Fruit fly (Drosophila melanogaster): ENCODE measurements around the gene aay.
A peak's percentile ranks its signal among the peaks of the same experiment; 100 is the strongest.

aay gene

DNA sequence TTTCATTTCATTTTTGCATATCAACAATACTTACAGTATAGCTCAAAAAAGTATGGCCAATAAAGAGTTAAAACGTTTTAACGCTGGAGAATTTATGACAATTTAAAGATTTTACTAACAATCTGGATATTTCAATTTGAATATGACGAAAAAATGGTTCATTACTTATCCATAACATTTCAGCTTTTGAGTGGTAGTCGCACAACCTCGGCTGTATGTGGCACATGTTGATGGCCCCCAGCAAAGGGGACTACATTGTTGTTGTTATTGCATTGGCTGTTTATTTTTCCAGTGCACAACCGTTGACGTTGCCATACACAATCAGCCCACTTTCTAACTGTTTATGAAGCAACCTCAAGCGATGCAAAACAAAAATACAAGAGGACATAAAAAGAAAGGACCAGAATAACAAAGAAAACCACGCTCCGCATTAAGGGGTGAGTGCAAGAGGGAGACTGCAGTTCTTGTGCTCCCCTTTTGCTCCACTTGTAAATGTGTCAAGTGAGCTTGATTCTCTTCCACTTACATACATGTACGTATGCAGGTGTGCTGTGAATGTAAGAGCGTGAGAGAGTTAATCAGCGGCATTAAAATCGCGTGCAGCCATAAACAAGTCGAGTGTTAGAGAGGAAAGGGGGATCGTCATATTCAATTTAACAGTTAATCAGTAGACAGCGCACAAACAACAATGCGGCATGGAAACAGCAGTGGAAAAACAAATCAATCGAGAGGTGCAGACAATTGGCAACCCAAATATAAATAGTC lies 2.8 kb upstream of the aay start (continued):
- TF ChIP-seq run (tag; optimal IDR thresholded peaks at IDR 0.05) = peak; percentile 51
- peak; percentile 25 for TF ChIP-seq CG3281 (GFP tag; optimal IDR thresholded peaks at IDR 0.05)
- TF ChIP-seq gce (GFP tag; IDR thresholded peaks at IDR 0.05) = no peak
- peak; percentile 23 for TF ChIP-seq CG18619 (GFP tag; optimal IDR thresholded peaks at IDR 0.05)
- TF ChIP-seq sim (GFP tag; IDR thresholded peaks at IDR 0.05) = no peak
- no peak for TF ChIP-seq repo (GFP tag; optimal IDR thresholded peaks at IDR 0.05)
- TF ChIP-seq CHES-1-like (GFP tag; optimal IDR thresholded peaks at IDR 0.05) = no peak
- TF ChIP-seq CG17829 (tag; optimal IDR thresholded peaks at IDR 0.05) = peak; percentile 2
- TF ChIP-seq CG10431 (GFP tag; optimal IDR thresholded peaks at IDR 0.05) = no peak
- TF ChIP-seq HLH4C (GFP tag; IDR thresholded peaks at IDR 0.05; ENCODE audit: partially characterized antibody) = no peak
- TF ChIP-seq Scr (GFP tag; IDR thresholded peaks at IDR 0.05; ENCODE audit: partially characterized antibody) = no peak
- no peak for TF ChIP-seq fru (optimal IDR thresholded peaks at IDR 0.05)
- no peak for TF ChIP-seq CG7963 (GFP tag; IDR thresholded peaks at IDR 0.05; ENCODE audit: partially characterized antibody)
- 0 out of 2 replicates have a peak, but pooled peaks have one; percentile 12 for TF ChIP-seq CG5953 (GFP tag; IDR thresholded peaks at IDR 0.05)
- TF ChIP-seq Side (GFP tag; optimal IDR thresholded peaks at IDR 0.05) = no peak
- no peak for TF ChIP-seq C15 (GFP tag; IDR thresholded peaks at IDR 0.05)
- peak; percentile 51; the same call in 1 of the 2 replicates for TF ChIP-seq Rfx (GFP tag; IDR thresholded peaks at IDR 0.05)
- peak; percentile 57; the same call in 1 of the 3 replicates for TF ChIP-seq Mrtf (GFP tag; IDR thresholded peaks at IDR 0.05)
- no peak for TF ChIP-seq pnt (GFP tag; optimal IDR thresholded peaks at IDR 0.05)
- TF ChIP-seq nmo (GFP tag; optimal IDR thresholded peaks at IDR 0.05) = peak; percentile 46
- TF ChIP-seq kni (GFP tag; optimal IDR thresholded peaks at IDR 0.05) = no peak
- peak; percentile 24 for TF ChIP-seq CG15514 (GFP tag; optimal IDR thresholded peaks at IDR 0.05)
- TF ChIP-seq Hr51 (GFP tag; optimal IDR thresholded peaks at IDR 0.05) = peak in 1 of 2 experiments; percentile 75
- TF ChIP-seq CG10274 (GFP tag; optimal IDR thresholded peaks at IDR 0.05) = no peak
- no peak for TF ChIP-seq CG11093 (GFP tag; IDR thresholded peaks at IDR 0.05)
- TF ChIP-seq tna (GFP tag; IDR thresholded peaks at IDR 0.05; ENCODE audit: partially characterized antibody) = no peak
- no peak for TF ChIP-seq CG3995 (GFP tag; optimal IDR thresholded peaks at IDR 0.05)
- TF ChIP-seq mirr (GFP tag; optimal IDR thresholded peaks at IDR 0.05) = no peak
- TF ChIP-seq bsh (GFP tag; optimal IDR thresholded peaks at IDR 0.05) = peak; percentile 50 to 86
- no peak for TF ChIP-seq cas (GFP tag; IDR thresholded peaks at IDR 0.05)
- TF ChIP-seq CG8359 (GFP tag; optimal IDR thresholded peaks at IDR 0.05; ENCODE audit: borderline replicate concordance) = no peak
- peak; percentile 65; the same call in 1 of the 2 replicates for TF ChIP-seq HLH3B (GFP tag; IDR thresholded peaks at IDR 0.05)
- peak; percentile 26 for TF ChIP-seq CG10209 (GFP tag; optimal IDR thresholded peaks at IDR 0.05)
- no peak for TF ChIP-seq CG34376 (GFP tag; optimal IDR thresholded peaks at IDR 0.05)
- no peak for TF ChIP-seq CG31224 (GFP tag; IDR thresholded peaks at IDR 0.05)
- TF ChIP-seq onecut (GFP tag; IDR thresholded peaks at IDR 0.05) = peak; percentile 27; the same call in 1 of the 2 replicates
- TF ChIP-seq Dip3 (GFP tag; optimal IDR thresholded peaks at IDR 0.05) = no peak
- TF ChIP-seq insv (GFP tag; optimal IDR thresholded peaks at IDR 0.05) = no peak
- TF ChIP-seq gcm2 (GFP tag; optimal IDR thresholded peaks at IDR 0.05) = no peak
- TF ChIP-seq z (GFP tag; IDR thresholded peaks at IDR 0.05) = no peak
- peak; percentile 55 for TF ChIP-seq Ada2b (GFP tag; IDR thresholded peaks at IDR 0.05)
- peak; percentile 58 for TF ChIP-seq CG7839 (tag; optimal IDR thresholded peaks at IDR 0.05)
- TF ChIP-seq Optix (GFP tag; IDR thresholded peaks at IDR 0.05) = no peak
- 0 out of 2 replicates have a peak, but pooled peaks have one; percentile 24 for TF ChIP-seq H2.0 (GFP tag; IDR thresholded peaks at IDR 0.05)
- no peak for TF ChIP-seq CG8089 (GFP tag; optimal IDR thresholded peaks at IDR 0.05)
- TF ChIP-seq nau (GFP tag; optimal IDR thresholded peaks at IDR 0.05) = peak; percentile 59
- TF ChIP-seq CG4404 (GFP tag; IDR thresholded peaks at IDR 0.05) = no peak
- no peak for TF ChIP-seq trh (GFP tag; optimal IDR thresholded peaks at IDR 0.05)
- TF ChIP-seq lilli (GFP tag; optimal IDR thresholded peaks at IDR 0.05) = peak; percentile 18

Measured in whole organism, embryonic.